Worm (Caenorhabditis elegans) whole organism, midembryonic: ENCODE data around the gene B0495.9.

Experiments
- T22C8.4 ChIP-seq: fragments of 200-800 bp; sonication (Bioruptor generic); IDR thresholded peaks from 2 replicates; pipeline ENCODE4 v1.3.6; 2022; ENCODE audit warnings: missing genetic modification characterization, missing compliant biosample characterization
- cog-1 ChIP-seq: sonication (generic microtip); optimal IDR thresholded peaks from 2 replicates; lab custom pipeline; 2016; ENCODE audit warnings: missing genetic modification characterization, missing compliant biosample characterization
- flt-1 ChIP-seq: fragments of 200-800 bp; sonication (Bioruptor generic); IDR thresholded peaks from 2 replicates; pipeline ENCODE4 v1.3.6; 2022; ENCODE audit warnings: missing genetic modification characterization, missing compliant biosample characterization
- klf-2 ChIP-seq: fragments of 200-800 bp; sonication (Bioruptor generic); conservative IDR thresholded peaks from 2 replicates; pipeline ENCODE4 v1.3.6; 2022; ENCODE audit warnings: missing genetic modification reagents, missing genetic modification characterization, missing compliant biosample characterization
- med-1 ChIP-seq: sonication (generic microtip); optimal IDR thresholded peaks from 2 replicates; lab custom pipeline; 2017; ENCODE audit warnings: missing genetic modification characterization, mild to moderate bottlenecking, missing compliant biosample characterization, antibody characterized with exemption, missing genetic modification reagents; ENCODE audit not compliant: insufficient read depth
- ref-1 ChIP-seq: fragments of 200-800 bp; sonication (Bioruptor generic); conservative IDR thresholded peaks from 2 replicates; pipeline ENCODE4 v1.3.6; 2022; ENCODE audit warnings: missing genetic modification reagents, missing genetic modification characterization, missing compliant biosample characterization
- tab-1 ChIP-seq: fragments of 200-800 bp; sonication (Bioruptor generic); IDR thresholded peaks from 2 replicates; pipeline ENCODE4 v1.3.6; 2022; ENCODE audit warnings: missing genetic modification characterization, missing compliant biosample characterization
- ztf-23 ChIP-seq: fragments of 200-800 bp; sonication (Bioruptor generic); IDR thresholded peaks from 2 replicates; pipeline ENCODE4 v1.3.6; 2022; ENCODE audit warnings: missing genetic modification reagents, missing genetic modification characterization, missing compliant biosample characterization
- ztf-29 ChIP-seq: fragments of 200-800 bp; sonication (Bioruptor generic); IDR thresholded peaks from 2 replicates; pipeline ENCODE4 v1.3.6; 2022; ENCODE audit warnings: missing genetic modification reagents, missing genetic modification characterization, missing compliant biosample characterization

Gene B0495.9

DNA sequence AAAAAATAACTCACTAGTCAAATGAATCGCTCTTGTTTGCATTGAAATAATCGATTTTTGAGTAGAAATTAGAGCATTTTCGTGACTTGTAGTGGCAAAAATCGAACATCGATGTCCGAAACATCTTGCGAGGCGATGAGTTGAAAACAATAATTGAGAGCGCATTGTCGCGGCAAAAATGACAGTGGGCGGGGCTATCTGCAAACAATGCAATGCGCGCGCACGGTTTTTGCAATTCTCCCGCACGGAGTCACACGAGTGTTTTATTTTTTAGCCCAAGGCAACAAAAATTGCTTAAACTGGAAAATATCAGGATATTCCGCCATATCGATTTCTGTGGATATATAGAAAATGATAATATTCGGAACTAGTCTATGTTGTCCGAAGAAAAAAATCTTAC is at the start of gene B0495.9:
TSS of gene B0495.9 (minus strand) at position 171 of the 400 bp plus-strand sequence.
- TF ChIP-seq ztf-29 (peak; percentile 79), ref-1 (GFP tag; lab: Robert Waterston, UW) (peak; percentile 58; the same call in 1 of the 2 replicates), flt-1 (peak; percentile 95), klf-2 (GFP tag; lab: Robert Waterston, UW) (peak; percentile 88), tab-1 (GFP tag; lab: Robert Waterston, UW) (peak; percentile 91), ztf-23 (peak; percentile 93), med-1 (GFP tag; lab: Kevin White, UChicago) (peak; percentile 97), T22C8.4 (GFP tag; lab: Robert Waterston, UW) (peak; percentile 77), cog-1 (peak; percentile 76)

ce11 chrII:7756810-7757209 is 48.3 kb upstream of the B0495.9 start:
- TF ChIP-seq tab-1 (GFP tag; lab: Robert Waterston, UW), result no peak
- TF ChIP-seq ztf-29, result no peak
- TF ChIP-seq med-1 (GFP tag; lab: Kevin White, UChicago), result no peak
- no peak for TF ChIP-seq klf-2 (GFP tag; lab: Robert Waterston, UW)
- TF ChIP-seq T22C8.4 (GFP tag; lab: Robert Waterston, UW), result peak; percentile 27; the same call in 1 of the 2 replicates
- no peak for TF ChIP-seq cog-1
- peak; percentile 47; the same call in 1 of the 2 replicates for TF ChIP-seq ref-1 (GFP tag; lab: Robert Waterston, UW)
- TF ChIP-seq ztf-23, result 0 out of 2 replicates have a peak, but pooled peaks have one; percentile 64
- TF ChIP-seq flt-1, result peak; percentile 80

DNA sequence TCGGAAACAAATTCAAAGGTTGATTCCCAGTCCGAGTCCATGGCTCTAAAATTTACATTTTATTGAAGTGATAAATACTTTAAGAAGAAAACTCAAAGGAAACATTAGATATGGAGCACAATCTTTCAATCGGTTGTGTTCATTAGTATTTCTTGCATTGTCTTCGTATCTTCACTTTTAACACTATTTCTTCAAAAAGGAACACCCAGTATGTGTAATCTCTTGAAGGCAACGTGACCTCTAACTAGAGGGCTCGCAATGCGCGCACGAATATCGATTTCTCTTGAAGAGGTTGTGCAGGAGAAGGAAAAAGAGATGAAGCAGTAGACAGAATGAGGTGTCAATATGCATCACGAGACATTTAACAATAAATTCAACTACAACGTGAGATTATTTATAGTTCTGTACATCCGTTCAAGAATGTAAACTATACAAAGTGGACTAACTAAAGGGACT is 46.6 kb upstream of the B0495.9 start, which contains the start of the genes B0228.6 and B0228.1:
TSS of gene B0228.6 (minus strand) at position 51 of the 456 bp plus-strand sequence.
TSS of gene B0228.1 (plus strand) at position 228 of the 456 bp plus-strand sequence.
- TF ChIP-seq ztf-23, result no peak
- TF ChIP-seq T22C8.4 (GFP tag; lab: Robert Waterston, UW), result peak; percentile 78
- no peak for TF ChIP-seq tab-1 (GFP tag; lab: Robert Waterston, UW)
- TF ChIP-seq ztf-29, result no peak

- no peak for TF ChIP-seq klf-2 (GFP tag; lab: Robert Waterston, UW)
- no peak for TF ChIP-seq tab-1 (GFP tag; lab: Robert Waterston, UW)
- TF ChIP-seq ztf-23, result no peak
- TF ChIP-seq med-1 (GFP tag; lab: Kevin White, UChicago), result no peak
- TF ChIP-seq ref-1 (GFP tag; lab: Robert Waterston, UW), result no peak
- TF ChIP-seq T22C8.4 (GFP tag; lab: Robert Waterston, UW), result no peak
- TF ChIP-seq flt-1, result no peak
- TF ChIP-seq ztf-29, result no peak
- TF ChIP-seq cog-1, result no peak
Measured at ce11 chrII:7753500-7753899, 45.0 kb upstream of the B0495.9 start, which contains the start of gene trx-1. trx-1 (minus strand) TSS chrII:7753600.

- TF ChIP-seq ref-1 (GFP tag; lab: Robert Waterston, UW) (no peak), med-1 (GFP tag; lab: Kevin White, UChicago) (no peak)
Measured at ce11 chrII:7736725-7737124, 28.2 kb upstream of the B0495.9 start.

- TF ChIP-seq cog-1 (no peak), ztf-23 (no peak), T22C8.4 (GFP tag; lab: Robert Waterston, UW) (no peak), med-1 (GFP tag; lab: Kevin White, UChicago) (no peak), ztf-29 (no peak), klf-2 (GFP tag; lab: Robert Waterston, UW) (no peak), flt-1 (no peak), tab-1 (GFP tag; lab: Robert Waterston, UW) (no peak), ref-1 (GFP tag; lab: Robert Waterston, UW) (no peak)
Measured at ce11 chrII:7724603-7725002, 16.1 kb upstream of the B0495.9 start, which contains the start of gene cpna-2. cpna-2 (plus strand) TSS chrII:7724903.

ce11 chrII:7722784-7723183 is 14.3 kb upstream of the B0495.9 start:
- TF ChIP-seq flt-1, result no peak
- no peak for TF ChIP-seq ref-1 (GFP tag; lab: Robert Waterston, UW)
- TF ChIP-seq klf-2 (GFP tag; lab: Robert Waterston, UW), result no peak
- TF ChIP-seq med-1 (GFP tag; lab: Kevin White, UChicago), result no peak
- TF ChIP-seq cog-1, result no peak
- no peak for TF ChIP-seq tab-1 (GFP tag; lab: Robert Waterston, UW)
- no peak for TF ChIP-seq T22C8.4 (GFP tag; lab: Robert Waterston, UW)
- TF ChIP-seq ztf-23, result no peak
- TF ChIP-seq ztf-29, result no peak

DNA sequence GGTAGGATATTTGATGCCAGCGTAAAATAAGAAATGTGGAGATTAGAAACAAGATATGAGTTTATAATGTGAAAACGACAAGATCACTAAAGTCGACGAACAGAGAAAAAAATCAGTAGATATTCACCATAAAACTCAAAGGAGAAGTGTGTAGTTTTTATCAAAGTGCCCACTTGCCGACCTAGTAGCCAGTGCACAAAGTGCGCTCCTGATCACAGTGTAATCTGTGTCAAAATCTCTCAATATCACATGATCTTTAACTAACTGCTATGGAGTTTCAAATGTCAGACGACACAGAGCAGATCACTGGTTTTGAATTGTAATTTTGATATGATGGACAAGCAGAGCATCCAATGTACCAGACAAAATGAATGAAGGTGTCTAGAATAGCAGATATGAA is 12.0 kb upstream of the B0495.9 start:
- TF ChIP-seq flt-1 (no peak), ztf-29 (no peak), klf-2 (GFP tag; lab: Robert Waterston, UW) (no peak), T22C8.4 (GFP tag; lab: Robert Waterston, UW) (no peak), cog-1 (no peak), ref-1 (GFP tag; lab: Robert Waterston, UW) (no peak), ztf-23 (no peak), tab-1 (GFP tag; lab: Robert Waterston, UW) (no peak)

- TF ChIP-seq tab-1 (GFP tag; lab: Robert Waterston, UW) (no peak), T22C8.4 (GFP tag; lab: Robert Waterston, UW) (no peak), cog-1 (no peak), ztf-23 (no peak), med-1 (GFP tag; lab: Kevin White, UChicago) (no peak), klf-2 (GFP tag; lab: Robert Waterston, UW) (no peak)
Measured at ce11 chrII:7719039-7719438, 10.5 kb upstream of the B0495.9 start.

DNA sequence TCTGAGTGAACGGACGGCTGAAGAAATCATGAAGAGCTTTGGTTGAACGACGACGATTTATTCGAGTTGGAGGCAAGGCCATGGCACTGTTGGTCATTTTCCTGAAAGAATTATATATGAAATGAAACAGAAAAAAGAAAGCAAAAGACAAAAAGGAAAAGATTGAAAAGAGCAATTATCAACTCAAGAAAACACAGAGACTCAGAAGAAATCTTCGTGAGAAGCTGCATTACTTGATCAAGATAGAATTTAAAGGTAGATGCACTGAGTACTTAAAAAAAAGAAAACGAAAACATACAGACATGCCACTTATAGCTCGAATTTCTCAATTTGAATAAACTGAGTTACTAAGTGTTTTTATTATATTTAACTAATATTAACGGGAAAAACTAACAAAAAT is 10.0 kb upstream of the B0495.9 start, which contains the start of gene cpna-5:
TSS of gene cpna-5 (minus strand) at position 101 of the 400 bp plus-strand sequence.
- TF ChIP-seq T22C8.4 (GFP tag; lab: Robert Waterston, UW) (no peak), klf-2 (GFP tag; lab: Robert Waterston, UW) (no peak), cog-1 (no peak), ztf-29 (no peak), ztf-23 (no peak), tab-1 (GFP tag; lab: Robert Waterston, UW) (no peak), med-1 (GFP tag; lab: Kevin White, UChicago) (no peak), ref-1 (GFP tag; lab: Robert Waterston, UW) (no peak), flt-1 (no peak)
